Worm (Caenorhabditis elegans) whole organism, L1 larva: ENCODE measurements around the gene dyf-11.

Source experiments
- C04F5.9 ChIP-seq: sonication (generic microtip); optimal IDR thresholded peaks from 2 replicates; lab custom pipeline; 2016; ENCODE audit warnings: missing genetic modification characterization, missing compliant biosample characterization
- C16A3.4 ChIP-seq: fragments of 150-350 bp; optimal IDR thresholded peaks from 2 replicates; lab custom pipeline; 2014; ENCODE audit warnings: missing biosample characterization, missing genetic modification characterization
- C34B4.2 ChIP-seq: sonication (generic microtip); optimal IDR thresholded peaks from 2 replicates; lab custom pipeline; 2017; ENCODE audit warnings: mild to moderate bottlenecking, missing genetic modification characterization, missing compliant biosample characterization
- aly-2 ChIP-seq: fragments of 150-350 bp; optimal IDR thresholded peaks from 2 replicates; lab custom pipeline; 2014; ENCODE audit warnings: missing biosample characterization, missing genetic modification characterization
- ama-1 ChIP-seq: fragments of 150-350 bp; optimal IDR thresholded peaks from 2 replicates; lab custom pipeline; 2014
- ceh-63 ChIP-seq: fragments of 200-800 bp; sonication (Bioruptor generic); optimal IDR thresholded peaks from 2 replicates; lab custom pipeline; 2018; ENCODE audit warnings: mild to moderate bottlenecking, missing genetic modification characterization, missing compliant biosample characterization
- ceh-8 ChIP-seq: fragments of 200-800 bp; sonication (Bioruptor generic); optimal IDR thresholded peaks from 2 replicates; lab custom pipeline; 2018; ENCODE audit warnings: mild to moderate bottlenecking, missing genetic modification characterization, moderate library complexity, missing compliant biosample characterization
- ceh-82 ChIP-seq, 3 experiments: fragments of 150-350 bp in 1 of 3; sonication (generic microtip) in 2 of 3; optimal IDR thresholded peaks; 2 replicates each; lab custom pipeline; 2014 to 2017; ENCODE audit warnings: missing biosample characterization in 3 of 3, missing genetic modification characterization in 3 of 3
- ceh-90 ChIP-seq: sonication (generic microtip); optimal IDR thresholded peaks from 2 replicates; lab custom pipeline; 2016; ENCODE audit warnings: missing genetic modification characterization, missing compliant biosample characterization
- ces-1 ChIP-seq: fragments of 150-350 bp; optimal IDR thresholded peaks from 2 replicates; lab custom pipeline; 2014; ENCODE audit warnings: missing biosample characterization, missing genetic modification reagents, missing genetic modification characterization
- dpl-1 ChIP-seq, 3 experiments: fragments of 150-350 bp in 2 of 3; sonication (generic microtip) in 1 of 3; optimal IDR thresholded peaks; 2 replicates each; lab custom pipeline; 2014 to 2017; ENCODE audit warnings: missing biosample characterization in 3 of 3, missing genetic modification characterization in 3 of 3, missing genetic modification reagents in 3 of 3
- efl-1 ChIP-seq, 4 experiments: fragments of 150-350 bp; optimal IDR thresholded peaks in 3 of 4; peaks in 1 of 4; 1 replicate in 1 of 4; 2 replicates in 3 of 4; lab custom pipeline; 2014; ENCODE audit warnings: missing biosample characterization in 2 of 4, missing genetic modification characterization in 2 of 4, missing genetic modification reagents in 2 of 4
- efl-3 ChIP-seq: fragments of 200-800 bp; sonication (Bioruptor generic); optimal IDR thresholded peaks from 2 replicates; lab custom pipeline; 2018; ENCODE audit warnings: mild to moderate bottlenecking, missing genetic modification characterization, missing compliant biosample characterization
- egl-13 ChIP-seq: sonication (generic microtip); optimal IDR thresholded peaks from 2 replicates; lab custom pipeline; 2016; ENCODE audit warnings: missing genotype, missing genetic modification reagents, missing genetic modification characterization, missing compliant biosample characterization
- egl-27 ChIP-seq, 2 experiments: fragments of 150-350 bp in 1 of 2; sonication (generic microtip); optimal IDR thresholded peaks; 3 replicates each; lab custom pipeline; 2017 to 2018; ENCODE audit warnings: missing biosample characterization in 2 of 2, missing genetic modification characterization in 2 of 2, missing genetic modification reagents in 2 of 2
- elt-2 ChIP-seq: sonication (generic microtip); optimal IDR thresholded peaks from 2 replicates; lab custom pipeline; 2016; ENCODE audit warnings: missing genetic modification characterization, mild to moderate bottlenecking, inconsistent platforms, missing compliant biosample characterization, missing genetic modification reagents
- elt-3 ChIP-seq, 6 experiments: fragments of 150-350 bp in 1 of 6; sonication (generic microtip); optimal IDR thresholded peaks; 2 replicates each; lab custom pipeline; 2017 to 2018; ENCODE audit warnings: missing biosample characterization in 6 of 6, missing genetic modification characterization in 6 of 6, inconsistent platforms in 1 of 6
- ets-5 ChIP-seq: fragments of 200-800 bp; sonication (Bioruptor generic); IDR thresholded peaks from 2 replicates; pipeline ENCODE4 v1.3.6; 2022; ENCODE audit warnings: missing genetic modification characterization, missing compliant biosample characterization
- fkh-8 ChIP-seq: sonication (generic microtip); optimal IDR thresholded peaks from 2 replicates; lab custom pipeline; 2016; ENCODE audit warnings: mild to moderate bottlenecking, missing genetic modification characterization, missing compliant biosample characterization
- grh-1 ChIP-seq: fragments of 200-800 bp; sonication (Bioruptor generic); IDR thresholded peaks from 2 replicates; pipeline ENCODE4 v1.3.6; 2022; ENCODE audit warnings: missing genetic modification reagents, missing genetic modification characterization, missing compliant biosample characterization
- hlh-17 ChIP-seq: fragments of 200-800 bp; sonication (Bioruptor generic); optimal IDR thresholded peaks from 2 replicates; lab custom pipeline; 2018; ENCODE audit warnings: missing genetic modification characterization, mild to moderate bottlenecking, missing compliant biosample characterization, moderate library complexity, borderline replicate concordance
- hpl-2 ChIP-seq: fragments of 150-350 bp; optimal IDR thresholded peaks from 2 replicates; lab custom pipeline; 2014; ENCODE audit warnings: missing biosample characterization, missing genetic modification reagents, missing genetic modification characterization
- lin-14 ChIP-seq: fragments of 200-800 bp; sonication (Bioruptor generic); optimal IDR thresholded peaks from 2 replicates; lab custom pipeline; 2018; ENCODE audit warnings: mild to moderate bottlenecking, missing genetic modification characterization, moderate library complexity, missing compliant biosample characterization
- lin-39 ChIP-seq: fragments of 150-350 bp; optimal IDR thresholded peaks from 2 replicates; lab custom pipeline; 2014; ENCODE audit warnings: missing biosample characterization, missing genetic modification reagents, missing genetic modification characterization
- mab-9 ChIP-seq: fragments of 200-800 bp; sonication (Bioruptor generic); IDR thresholded peaks from 2 replicates; pipeline ENCODE4 v1.3.6; 2022; ENCODE audit warnings: missing genetic modification reagents, missing genetic modification characterization, missing compliant biosample characterization
- mef-2 ChIP-seq: fragments of 150-350 bp; optimal IDR thresholded peaks from 2 replicates; lab custom pipeline; 2014; ENCODE audit warnings: missing biosample characterization, missing genetic modification characterization
- mep-1 ChIP-seq: fragments of 150-350 bp; optimal IDR thresholded peaks from 2 replicates; lab custom pipeline; 2014; ENCODE audit warnings: missing biosample characterization, missing genetic modification characterization
- nhr-11 ChIP-seq: fragments of 150-350 bp; optimal IDR thresholded peaks from 2 replicates; lab custom pipeline; 2014; ENCODE audit warnings: missing biosample characterization, missing genetic modification characterization
- nhr-12 ChIP-seq: sonication (generic microtip); optimal IDR thresholded peaks from 2 replicates; lab custom pipeline; 2017; ENCODE audit warnings: missing biosample characterization, missing genetic modification characterization
- nhr-20 ChIP-seq: sonication (generic microtip); optimal IDR thresholded peaks from 2 replicates; lab custom pipeline; 2016; ENCODE audit warnings: mild to moderate bottlenecking, missing genetic modification characterization, missing compliant biosample characterization
- nhr-237 ChIP-seq: fragments of 150-350 bp; optimal IDR thresholded peaks from 2 replicates; lab custom pipeline; 2014; ENCODE audit warnings: missing biosample characterization, missing genetic modification characterization
- nhr-47 ChIP-seq: sonication (generic microtip); optimal IDR thresholded peaks from 2 replicates; lab custom pipeline; 2016; ENCODE audit warnings: mild to moderate bottlenecking, missing genetic modification characterization, moderate library complexity, missing compliant biosample characterization
- nhr-77 ChIP-seq: fragments of 150-350 bp; optimal IDR thresholded peaks from 2 replicates; lab custom pipeline; 2014; ENCODE audit warnings: missing biosample characterization, missing genetic modification characterization
- nhr-84 ChIP-seq: sonication (generic microtip); optimal IDR thresholded peaks from 2 replicates; lab custom pipeline; 2017; ENCODE audit warnings: missing biosample characterization, missing genetic modification characterization
- nhr-85 ChIP-seq: sonication (generic microtip); peaks from one replicate; lab custom pipeline; 2016; ENCODE audit warnings: missing genetic modification characterization, inconsistent platforms, missing compliant biosample characterization
- pag-3 ChIP-seq: sonication (generic microtip); optimal IDR thresholded peaks from 2 replicates; lab custom pipeline; 2017; ENCODE audit warnings: missing genetic modification characterization, mild to moderate bottlenecking, missing compliant biosample characterization, antibody characterized with exemption, borderline replicate concordance; ENCODE audit not compliant: insufficient read depth
- pax-3 ChIP-seq: fragments of 200-800 bp; sonication (Bioruptor generic); optimal IDR thresholded peaks from 2 replicates; lab custom pipeline; 2018; ENCODE audit warnings: mild to moderate bottlenecking, missing genetic modification characterization, moderate library complexity, missing compliant biosample characterization
- pqm-1 ChIP-seq: sonication (generic microtip); optimal IDR thresholded peaks from 3 replicates; lab custom pipeline; 2017; ENCODE audit warnings: missing biosample characterization, missing genetic modification characterization
- skn-1 ChIP-seq: fragments of 150-350 bp; optimal IDR thresholded peaks from 2 replicates; lab custom pipeline; 2014; ENCODE audit warnings: missing biosample characterization, missing genetic modification characterization
- snu-23 ChIP-seq: sonication (generic microtip); optimal IDR thresholded peaks from 2 replicates; lab custom pipeline; 2016; ENCODE audit warnings: missing genetic modification characterization, missing compliant biosample characterization
- sox-4 ChIP-seq: sonication (generic microtip); optimal IDR thresholded peaks from 2 replicates; lab custom pipeline; 2016; ENCODE audit warnings: missing genetic modification characterization, missing compliant biosample characterization
- tbx-2 ChIP-seq: sonication (generic microtip); optimal IDR thresholded peaks from 2 replicates; lab custom pipeline; 2016; ENCODE audit warnings: missing genetic modification characterization, missing compliant biosample characterization
- tlp-1 ChIP-seq: fragments of 150-350 bp; optimal IDR thresholded peaks from 2 replicates; lab custom pipeline; 2014; ENCODE audit warnings: missing biosample characterization, missing genetic modification characterization
- unc-130 ChIP-seq: fragments of 150-350 bp; optimal IDR thresholded peaks from 2 replicates; lab custom pipeline; 2017; ENCODE audit warnings: missing biosample characterization, missing genetic modification characterization, inconsistent platforms
- unc-98 ChIP-seq: fragments of 200-800 bp; sonication (Bioruptor generic); IDR thresholded peaks from 2 replicates; pipeline ENCODE4 v1.3.6; 2022; ENCODE audit warnings: missing genetic modification characterization, missing compliant biosample characterization
- vab-15 ChIP-seq: sonication (generic microtip); optimal IDR thresholded peaks from 2 replicates; lab custom pipeline; 2017; ENCODE audit warnings: missing genotype, mild to moderate bottlenecking, missing genetic modification characterization, missing compliant biosample characterization

Gene dyf-11

ce11 chrX:763452-763851, at the start of gene dyf-11:
dyf-11 (plus strand) TSS chrX:763752.
- TF ChIP-seq egl-27 (tag; optimal IDR thresholded peaks at IDR 0.05; lab: Kevin White, UChicago) (no peak), skn-1 (peak; percentile 67), nhr-47 (peak; percentile 21), pax-3 (tag; lab: Kevin White, UChicago) (no peak), grh-1 (GFP tag; lab: Robert Waterston, UW) (no peak), nhr-237 (tag; lab: Kevin White, UChicago) (no peak), pag-3 (tag; lab: Kevin White, UChicago) (no peak), fkh-8 (tag; lab: Kevin White, UChicago) (peak; percentile 90), C16A3.4 (tag; lab: Kevin White, UChicago) (no peak), nhr-11 (no peak), pqm-1 (tag; lab: Kevin White, UChicago) (no peak), hpl-2 (GFP tag; lab: Kevin White, UChicago) (no peak), sox-4 (tag; lab: Kevin White, UChicago) (no peak), unc-130 (tag; lab: Kevin White, UChicago) (no peak), efl-3 (GFP tag; lab: Kevin White, UChicago) (no peak), tlp-1 (tag; lab: Kevin White, UChicago) (no peak), nhr-20 (tag; lab: Kevin White, UChicago) (no peak), aly-2 (tag; lab: Kevin White, UChicago) (no peak), ceh-8 (GFP tag; lab: Kevin White, UChicago) (peak; percentile 16), nhr-12 (tag; lab: Kevin White, UChicago) (no peak)

ce11 chrX:714398-714797, 49.2 kb upstream of the dyf-11 start, which contains the start of gene irk-2:
irk-2 (minus strand) TSS chrX:714498.
- no peak for TF ChIP-seq dpl-1 (GFP tag; optimal IDR thresholded peaks at IDR 0.05; lab: Kevin White, UChicago)
- TF ChIP-seq hlh-17 (GFP tag; lab: Kevin White, UChicago) = no peak
- no peak for TF ChIP-seq nhr-85 (tag; lab: Kevin White, UChicago)
- TF ChIP-seq egl-13 (tag; lab: Kevin White, UChicago) = no peak
- TF ChIP-seq efl-1 (optimal IDR thresholded peaks at IDR 0.05; lab: Kevin White, UChicago) = no peak
- TF ChIP-seq efl-1 (GFP tag; optimal IDR thresholded peaks at IDR 0.05 in 1 of 2; lab: Kevin White, UChicago) = no peak
- TF ChIP-seq nhr-84 (tag; lab: Kevin White, UChicago) = no peak
- no peak for TF ChIP-seq lin-14 (GFP tag; lab: Kevin White, UChicago)
- TF ChIP-seq elt-2 = no peak
- TF ChIP-seq ces-1 (GFP tag; lab: Kevin White, UChicago) = no peak
- no peak for TF ChIP-seq elt-3 (tag; optimal IDR thresholded peaks at IDR 0.05; lab: Kevin White, UChicago)
- TF ChIP-seq skn-1 = no peak
- TF ChIP-seq mab-9 (GFP tag; lab: Robert Waterston, UW) = no peak
- TF ChIP-seq mef-2 = no peak
- no peak for TF ChIP-seq lin-39 (tag; lab: Kevin White, UChicago)
- no peak for TF ChIP-seq C04F5.9 (tag; lab: Kevin White, UChicago)

- TF ChIP-seq vab-15 (tag; lab: Kevin White, UChicago) = no peak
- TF ChIP-seq ama-1 (lab: Kevin White, UChicago) = no peak
- no peak for TF ChIP-seq ceh-90 (tag; lab: Kevin White, UChicago)
- TF ChIP-seq mef-2 = no peak
- TF ChIP-seq lin-14 (GFP tag; lab: Kevin White, UChicago) = no peak
- no peak for TF ChIP-seq dpl-1 (GFP tag; optimal IDR thresholded peaks at IDR 0.05; lab: Kevin White, UChicago)
- no peak for TF ChIP-seq mep-1 (tag; lab: Kevin White, UChicago)
- no peak for TF ChIP-seq snu-23 (GFP tag; lab: Kevin White, UChicago)
- no peak for TF ChIP-seq nhr-77 (tag; lab: Kevin White, UChicago)
- no peak for TF ChIP-seq C34B4.2 (tag; lab: Kevin White, UChicago)
- no peak for TF ChIP-seq pax-3 (tag; lab: Kevin White, UChicago)
- no peak for TF ChIP-seq tbx-2 (tag; lab: Kevin White, UChicago)
- TF ChIP-seq ceh-63 (GFP tag; lab: Kevin White, UChicago) = no peak
- TF ChIP-seq unc-98 = no peak
- no peak for TF ChIP-seq ceh-82 (tag; optimal IDR thresholded peaks at IDR 0.05; lab: Kevin White, UChicago)
- no peak for TF ChIP-seq ets-5 (GFP tag; lab: Robert Waterston, UW)
- TF ChIP-seq C04F5.9 (tag; lab: Kevin White, UChicago) = no peak
- TF ChIP-seq aly-2 (tag; lab: Kevin White, UChicago) = no peak
- TF ChIP-seq elt-3 (tag; optimal IDR thresholded peaks at IDR 0.05; lab: Kevin White, UChicago) = no peak
Observed at ce11 chrX:725868-726267, 37.7 kb upstream of the dyf-11 start, which contains the start of gene sli-1. sli-1 (minus strand) TSS chrX:725968.
